Worm (Caenorhabditis elegans) whole organism, late embryonic: ENCODE results near the gene F47G9.4.

Source experiments
- K09A11.1 ChIP-seq: sonication (generic microtip); optimal IDR thresholded peaks from 2 replicates; lab custom pipeline; 2017; ENCODE audit warnings: antibody characterized with exemption, mild to moderate bottlenecking, missing genetic modification characterization, missing compliant biosample characterization; ENCODE audit not compliant: insufficient read depth
- Y22D7AL.16 ChIP-seq: sonication (generic microtip); optimal IDR thresholded peaks from 2 replicates; lab custom pipeline; 2016; ENCODE audit warnings: missing genetic modification characterization, missing compliant biosample characterization
- ceh-9 ChIP-seq: sonication (generic microtip); optimal IDR thresholded peaks from 2 replicates; lab custom pipeline; 2016; ENCODE audit warnings: mild to moderate bottlenecking, missing genetic modification characterization, inconsistent platforms, missing compliant biosample characterization
- dve-1 ChIP-seq: sonication (generic microtip); optimal IDR thresholded peaks from 2 replicates; lab custom pipeline; 2017; ENCODE audit warnings: antibody characterized with exemption, mild to moderate bottlenecking, missing genetic modification characterization, missing compliant biosample characterization
- elt-4 ChIP-seq: sonication (generic microtip); optimal IDR thresholded peaks from 2 replicates; lab custom pipeline; 2016; ENCODE audit warnings: missing genetic modification characterization, missing compliant biosample characterization
- pha-4 ChIP-seq: fragments of 150-350 bp; optimal IDR thresholded peaks from 2 replicates; lab custom pipeline; 2018; ENCODE audit warnings: missing biosample characterization, missing genetic modification reagents, missing genetic modification characterization
- rnt-1 ChIP-seq: sonication (generic microtip); optimal IDR thresholded peaks from 2 replicates; lab custom pipeline; 2016; ENCODE audit warnings: missing genetic modification characterization, missing compliant biosample characterization
- tbx-2 ChIP-seq: sonication (generic microtip); optimal IDR thresholded peaks from 2 replicates; lab custom pipeline; 2016; ENCODE audit warnings: missing genetic modification characterization, missing compliant biosample characterization
- zip-5 ChIP-seq: sonication (generic microtip); optimal IDR thresholded peaks from 2 replicates; lab custom pipeline; 2016; ENCODE audit warnings: missing genetic modification characterization, missing compliant biosample characterization

ce11 chrV:11304879-11305278, 16.7 kb downstream of the F47G9.4 start, which contains the start of gene srh-45:
- TF ChIP-seq ceh-9 (tag; lab: Kevin White, UChicago) (no peak), Y22D7AL.16 (tag; lab: Kevin White, UChicago) (no peak), rnt-1 (no peak), K09A11.1 (tag; lab: Kevin White, UChicago) (no peak), zip-5 (tag; lab: Kevin White, UChicago) (no peak), tbx-2 (tag; lab: Kevin White, UChicago) (no peak), pha-4 (tag; lab: Kevin White, UChicago) (no peak), dve-1 (tag; lab: Kevin White, UChicago) (no peak), elt-4 (tag; lab: Kevin White, UChicago) (no peak)
